Worm (Caenorhabditis elegans): ENCODE measurements around the gene F14D2.19.

DNA sequence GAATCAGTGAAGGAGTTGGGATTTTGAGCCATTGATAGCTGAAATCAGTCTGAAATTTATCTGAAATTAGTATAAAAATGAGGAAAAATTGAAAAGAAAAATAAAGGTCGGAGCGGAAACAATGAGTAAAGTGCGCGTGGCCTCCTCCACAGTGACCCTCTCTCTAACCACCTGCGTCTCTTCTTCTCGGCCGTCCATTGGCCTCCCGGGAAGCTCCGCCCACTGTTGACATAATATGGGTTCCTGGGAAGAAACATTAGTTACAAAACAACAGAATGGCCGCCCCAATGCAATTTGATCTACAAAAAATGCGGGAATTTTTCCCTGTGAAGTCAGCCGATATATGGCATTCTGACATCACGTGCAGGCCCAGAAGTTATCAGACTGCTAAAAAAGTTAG lies 33.1 kb upstream of the F14D2.19 start, which contains the start of gene Y49F6C.8:
- TF ChIP-seq skn-1 (tag; optimal IDR thresholded peaks at IDR 0.05) (no peak), lin-13 (GFP tag; optimal IDR thresholded peaks at IDR 0.05) (no peak), gmeb-1 (tag; optimal IDR thresholded peaks at IDR 0.05) (no peak), elt-3 (tag; optimal IDR thresholded peaks at IDR 0.05) (no peak), nhr-23 (tag; optimal IDR thresholded peaks at IDR 0.05) (no peak), F13H6.1 (tag; optimal IDR thresholded peaks at IDR 0.05) (no peak)
